Fruit fly (Drosophila melanogaster) S2 (cell line): ENCODE data around the gene CG14362.

Source experiments
- CG8478 ChIP-seq: fragments of >200 bp; optimal IDR thresholded peaks from 2 replicates; lab custom pipeline; 2018
- CTCF ChIP-seq, 2 experiments: fragments of >200 bp; optimal IDR thresholded peaks; 2 replicates each; lab custom pipeline; 2018

- no peak for TF ChIP-seq CG8478 (lab: Kevin White, UChicago)
- TF ChIP-seq CTCF (optimal IDR thresholded peaks at IDR 0.05; lab: Kevin White, UChicago), result no peak
Observed at dm6 chr3R:13861805-13862204, 6.6 kb upstream of the CG14362 start.
